2 fruit fly cellular contexts compared by ENCODE assay signal in genomic region chr2L:4248314-4248713, dm6.
A peak's percentile ranks its signal among the peaks of the same experiment; 100 is the strongest.
TF ChIP-seq lines count a peak whose summit lies in the region.

No protein-coding gene starts in this region.

- no peak for TF ChIP-seq CTCF in whole organism, embryonic (GFP tag; optimal IDR thresholded peaks at IDR 0.05; lab: Kevin White, UChicago)

TF ChIP-seq in whole organism, embryonic, 481 proteins besides CTCF, POLR2A, EP300 and RAD21 (continues in another document):
- TF ChIP-seq crc (GFP tag; optimal IDR thresholded peaks at IDR 0.05; lab: Kevin White, UChicago), result no peak
- TF ChIP-seq Rfx (GFP tag; IDR thresholded peaks at IDR 0.05; lab: Robert Waterston, UW), result peak; percentile 41; the same call in 1 of the 2 replicates
- no peak for TF ChIP-seq CG3838 (GFP tag; optimal IDR thresholded peaks at IDR 0.05; lab: Kevin White, UChicago)
- TF ChIP-seq btn (GFP tag; optimal IDR thresholded peaks at IDR 0.05; lab: Kevin White, UChicago), result no peak
- no peak for TF ChIP-seq TFAM (GFP tag; optimal IDR thresholded peaks at IDR 0.05; lab: Kevin White, UChicago)
- no peak for TF ChIP-seq CG5245 (GFP tag; optimal IDR thresholded peaks at IDR 0.05; lab: Kevin White, UChicago)
- no peak for TF ChIP-seq sc (optimal IDR thresholded peaks at IDR 0.05; lab: Kevin White, UChicago)
- TF ChIP-seq sc (GFP tag; optimal IDR thresholded peaks at IDR 0.05; lab: Kevin White, UChicago), result no peak
- TF ChIP-seq CG11695 (GFP tag; IDR thresholded peaks at IDR 0.05; lab: Robert Waterston, UW), result no peak
- no peak for TF ChIP-seq h (optimal IDR thresholded peaks at IDR 0.05; lab: Kevin White, UChicago)
- no peak for TF ChIP-seq ERR (GFP tag; optimal IDR thresholded peaks at IDR 0.05; lab: Kevin White, UChicago)
- TF ChIP-seq CG32772 (GFP tag; IDR thresholded peaks at IDR 0.05; lab: Robert Waterston, UW), result 0 out of 2 replicates have a peak, but pooled peaks have one; percentile 32
- TF ChIP-seq CG9727 (GFP tag; optimal IDR thresholded peaks at IDR 0.05; lab: Kevin White, UChicago), result peak; percentile 14
- TF ChIP-seq CoRest (tag; optimal IDR thresholded peaks at IDR 0.05; lab: Kevin White, UChicago), result no peak
- no peak for TF ChIP-seq eve (GFP tag; optimal IDR thresholded peaks at IDR 0.05; lab: Kevin White, UChicago)
- TF ChIP-seq pzg (GFP tag; optimal IDR thresholded peaks at IDR 0.05; lab: Kevin White, UChicago), result no peak
- TF ChIP-seq CG10267 (tag; optimal IDR thresholded peaks at IDR 0.05; lab: Kevin White, UChicago), result no peak
- TF ChIP-seq Xbp1 (GFP tag; optimal IDR thresholded peaks at IDR 0.05; lab: Kevin White, UChicago), result no peak
- no peak for TF ChIP-seq D (optimal IDR thresholded peaks at IDR 0.05; lab: Kevin White, UChicago)
- TF ChIP-seq D (GFP tag; optimal IDR thresholded peaks at IDR 0.05; lab: Kevin White, UChicago), result no peak
- TF ChIP-seq CG14014 (GFP tag; IDR thresholded peaks at IDR 0.05; lab: Robert Waterston, UW), result peak; percentile 41; the same call in 1 of the 2 replicates
- peak; percentile 10 for TF ChIP-seq dmrt99B (tag; optimal IDR thresholded peaks at IDR 0.05; lab: Kevin White, UChicago)
- TF ChIP-seq prd (optimal IDR thresholded peaks at IDR 0.05; lab: Kevin White, UChicago), result no peak
- 0 out of 3 replicates have a peak, but pooled peaks have one; percentile 36 for TF ChIP-seq prd (GFP tag; IDR thresholded peaks at IDR 0.05; lab: Robert Waterston, UW)
- TF ChIP-seq Lhr (GFP tag; optimal IDR thresholded peaks at IDR 0.05; lab: Kevin White, UChicago), result no peak
- no peak for TF ChIP-seq CG3847 (GFP tag; IDR thresholded peaks at IDR 0.05; lab: Robert Waterston, UW)
- no peak for TF ChIP-seq Atf-2 (GFP tag; optimal IDR thresholded peaks at IDR 0.05; lab: Kevin White, UChicago)
- TF ChIP-seq Med (GFP tag; lab: Kevin White, UChicago), result peak; percentile 77
- TF ChIP-seq CG9215 (GFP tag; IDR thresholded peaks at IDR 0.05; lab: Robert Waterston, UW), result no peak
- no peak for TF ChIP-seq CG18011 (GFP tag; optimal IDR thresholded peaks at IDR 0.05; lab: Kevin White, UChicago)
- no peak for TF ChIP-seq tx (GFP tag; optimal IDR thresholded peaks at IDR 0.05; lab: Kevin White, UChicago)
- peak; percentile 26 for TF ChIP-seq CG15269 (tag; optimal IDR thresholded peaks at IDR 0.05; lab: Kevin White, UChicago)
- TF ChIP-seq CG7963 (GFP tag; IDR thresholded peaks at IDR 0.05; lab: Robert Waterston, UW; ENCODE audit: partially characterized antibody), result no peak
- no peak for TF ChIP-seq da (GFP tag; optimal IDR thresholded peaks at IDR 0.05; lab: Kevin White, UChicago)
- peak; percentile 11 for TF ChIP-seq bcd (GFP tag; optimal IDR thresholded peaks at IDR 0.05; lab: Kevin White, UChicago)
- TF ChIP-seq CG11085 (GFP tag; IDR thresholded peaks at IDR 0.05; lab: Robert Waterston, UW), result 0 out of 2 replicates have a peak, but pooled peaks have one; percentile 16
- peak; percentile 28 for TF ChIP-seq lilli (GFP tag; optimal IDR thresholded peaks at IDR 0.05; lab: Kevin White, UChicago)
- peak; percentile 0 for TF ChIP-seq CG12659 (GFP tag; optimal IDR thresholded peaks at IDR 0.05; lab: Kevin White, UChicago)
- no peak for TF ChIP-seq Mad (GFP tag; optimal IDR thresholded peaks at IDR 0.05; lab: Kevin White, UChicago)
- no peak for TF ChIP-seq hbn (GFP tag; IDR thresholded peaks at IDR 0.05; lab: Robert Waterston, UW; ENCODE audit: partially characterized antibody)
- no peak for TF ChIP-seq CG6254 (GFP tag; optimal IDR thresholded peaks at IDR 0.05; lab: Kevin White, UChicago)
- TF ChIP-seq CG15073 (GFP tag; optimal IDR thresholded peaks at IDR 0.05; lab: Kevin White, UChicago), result no peak
- no peak for TF ChIP-seq CG4404 (GFP tag; IDR thresholded peaks at IDR 0.05; lab: Robert Waterston, UW)
- no peak for TF ChIP-seq seq (GFP tag; IDR thresholded peaks at IDR 0.05; lab: Robert Waterston, UW)
- TF ChIP-seq CG6175 (GFP tag; IDR thresholded peaks at IDR 0.05; lab: Robert Waterston, UW), result no peak
- TF ChIP-seq esg (GFP tag; conservative IDR thresholded peaks at IDR 0.05; lab: Robert Waterston, UW), result peak; percentile 33; the same call in 1 of the 2 replicates
- TF ChIP-seq CG33213 (GFP tag; optimal IDR thresholded peaks at IDR 0.05; lab: Kevin White, UChicago), result no peak

TF ChIP-seq in whole organism, prepupa, 60 proteins besides CTCF, POLR2A, EP300 and RAD21:
- TF ChIP-seq CG6163 (GFP tag; IDR thresholded peaks at IDR 0.05; lab: Robert Waterston, UW), result 0 out of 3 replicates have a peak, but pooled peaks have one; percentile 8
- no peak for TF ChIP-seq Eip78C (GFP tag; lab: Kevin White, UChicago)
- no peak for TF ChIP-seq Sox102F (GFP tag; optimal IDR thresholded peaks at IDR 0.05; lab: Kevin White, UChicago)
- TF ChIP-seq topi (GFP tag; optimal IDR thresholded peaks at IDR 0.05; lab: Kevin White, UChicago), result no peak
- TF ChIP-seq svp (GFP tag; lab: Kevin White, UChicago), result peak; percentile 52
- no peak for TF ChIP-seq Sox15 (GFP tag; optimal IDR thresholded peaks at IDR 0.05; lab: Kevin White, UChicago)
- no peak for TF ChIP-seq fd59A (GFP tag; optimal IDR thresholded peaks at IDR 0.05; lab: Kevin White, UChicago)
- TF ChIP-seq cyc (GFP tag; optimal IDR thresholded peaks at IDR 0.05; lab: Kevin White, UChicago), result no peak
- no peak for TF ChIP-seq Blimp-1 (GFP tag; optimal IDR thresholded peaks at IDR 0.05; lab: Kevin White, UChicago)

Comparison
In these comparisons a context has a peak if more than half of its experiments do, and no peak if none do; other contexts are left out.
1. Of the 7 proteins assayed by ChIP-seq in both whole organism, embryonic and whole organism, prepupa: peak only in whole organism, embryonic: CG16779; only in whole organism, prepupa: none; in both: none; in neither: 6.